Fruit fly (Drosophila melanogaster) whole organism, wandering third instar larva: Measurements from ENCODE around the gene CG15322.
"Not testable (repeated sequence)": the region's sequence is repeated elsewhere in the genome, so short reads cannot be mapped to it uniquely, and the experiment has no call there.

Experiments used
- Abd-B ChIP-seq: fragments of >200 bp; optimal IDR thresholded peaks from 2 replicates; lab custom pipeline; 2017; ENCODE audit warnings: missing biosample characterization, missing genetic modification characterization
- Dfd ChIP-seq: fragments of >200 bp; optimal IDR thresholded peaks from 2 replicates; lab custom pipeline; 2017; ENCODE audit warnings: missing biosample characterization, missing genetic modification characterization
- Dif ChIP-seq: fragments of 200-275, 200-300 bp; sonication (Bioruptor generic); optimal IDR thresholded peaks from 2 replicates; lab custom pipeline; 2018; ENCODE audit warnings: missing biosample characterization, missing genetic modification characterization; ENCODE audit not compliant: partially characterized antibody
- GATAd ChIP-seq: sonication (Bioruptor generic); optimal IDR thresholded peaks from 2 replicates; lab custom pipeline; 2016; ENCODE audit warnings: missing biosample characterization, missing genetic modification characterization
- HLH106 ChIP-seq: fragments of 200-800 bp; optimal IDR thresholded peaks from 3 replicates; lab custom pipeline; 2019; ENCODE audit warnings: missing biosample characterization, mild to moderate bottlenecking, missing genetic modification characterization, moderate library complexity
- Hnf4 ChIP-seq: fragments of 200-800 bp; sonication (Bioruptor generic); optimal IDR thresholded peaks from 2 replicates; lab custom pipeline; 2016; ENCODE audit warnings: missing biosample characterization, mild to moderate bottlenecking, missing genetic modification characterization
- Hr78 ChIP-seq: fragments of >200 bp; optimal IDR thresholded peaks from 2 replicates; lab custom pipeline; 2017; ENCODE audit warnings: missing biosample characterization, missing genetic modification characterization
- Hr83 ChIP-seq: fragments of 200-300 bp; sonication (Bioruptor generic); optimal IDR thresholded peaks from 2 replicates; lab custom pipeline; 2016; ENCODE audit warnings: missing biosample characterization, mild to moderate bottlenecking, missing genetic modification characterization, moderate library complexity; ENCODE audit not compliant: poor library complexity, severe bottlenecking
- Jra ChIP-seq: sonication (Bioruptor generic); optimal IDR thresholded peaks from 2 replicates; lab custom pipeline; 2016; ENCODE audit warnings: missing biosample characterization, missing genetic modification characterization
- Myc ChIP-seq: fragments of >200 bp; optimal IDR thresholded peaks from 2 replicates; lab custom pipeline; 2017
- N ChIP-seq: fragments of >200 bp; optimal IDR thresholded peaks from 2 replicates; lab custom pipeline; 2018; ENCODE audit warnings: missing biosample characterization, missing external identifiers, missing genetic modification characterization
- OdsH ChIP-seq: fragments of 200-800 bp; sonication (Bioruptor generic); optimal IDR thresholded peaks from 2 replicates; lab custom pipeline; 2016; ENCODE audit warnings: missing biosample characterization, mild to moderate bottlenecking, missing genetic modification characterization
- Rel ChIP-seq, 2 experiments: fragments of 200-800 bp; sonication (Bioruptor generic) in 1 of 2; optimal IDR thresholded peaks; 2 replicates in 1 of 2; 3 replicates in 1 of 2; lab custom pipeline; 2016 to 2019; ENCODE audit warnings: mild to moderate bottlenecking in 2 of 2, missing biosample characterization in 2 of 2, missing genetic modification characterization in 2 of 2, moderate library complexity in 1 of 2
- Sp1 ChIP-seq: fragments of 200-800 bp; sonication (Bioruptor generic); optimal IDR thresholded peaks from 3 replicates; lab custom pipeline; 2019; ENCODE audit warnings: missing biosample characterization, mild to moderate bottlenecking, missing genetic modification characterization, moderate library complexity
- br ChIP-seq: fragments of 200-800 bp; sonication (Bioruptor generic); optimal IDR thresholded peaks from 2 replicates; lab custom pipeline; 2016; ENCODE audit warnings: missing biosample characterization, missing genetic modification characterization
- brk ChIP-seq: fragments of 200-800 bp; sonication (Bioruptor generic); optimal IDR thresholded peaks from 2 replicates; lab custom pipeline; 2016; ENCODE audit warnings: missing biosample characterization, mild to moderate bottlenecking, missing genetic modification characterization
- dmrt93B ChIP-seq: fragments of 200-800 bp; sonication (Bioruptor generic); optimal IDR thresholded peaks from 2 replicates; lab custom pipeline; 2018; ENCODE audit warnings: missing biosample characterization, mild to moderate bottlenecking, missing genetic modification characterization
- dsf ChIP-seq: sonication (Bioruptor generic); optimal IDR thresholded peaks from 2 replicates; lab custom pipeline; 2016; ENCODE audit warnings: missing biosample characterization, missing genetic modification characterization, borderline replicate concordance
- ey ChIP-seq: fragments of 200-800 bp; sonication (Bioruptor generic); optimal IDR thresholded peaks from 2 replicates; lab custom pipeline; 2016; ENCODE audit warnings: missing biosample characterization, missing genetic modification characterization
- foxo ChIP-seq, 2 experiments: fragments of 200-800 bp; sonication (Bioruptor generic); optimal IDR thresholded peaks; 2 replicates in 1 of 2; 3 replicates in 1 of 2; lab custom pipeline; 2016 to 2017; ENCODE audit warnings: missing biosample characterization in 2 of 2, missing genetic modification characterization in 2 of 2
- fru ChIP-seq: fragments of 200-800 bp; sonication (Bioruptor generic); optimal IDR thresholded peaks from 3 replicates; lab custom pipeline; 2016; ENCODE audit warnings: missing biosample characterization, mild to moderate bottlenecking, missing genetic modification characterization
- jim ChIP-seq: fragments of 175-275, 200-325 bp; sonication (Bioruptor generic); optimal IDR thresholded peaks from 2 replicates; lab custom pipeline; 2016; ENCODE audit warnings: missing biosample characterization, mild to moderate bottlenecking, missing genetic modification characterization
- lola ChIP-seq: fragments of >200 bp; optimal IDR thresholded peaks from 2 replicates; lab custom pipeline; 2017; ENCODE audit warnings: missing biosample characterization, missing genetic modification characterization
- pan ChIP-seq: fragments of >200 bp; optimal IDR thresholded peaks from 2 replicates; lab custom pipeline; 2017
- psq ChIP-seq: fragments of 200-800 bp; sonication (Bioruptor generic); optimal IDR thresholded peaks from 3 replicates; lab custom pipeline; 2017; ENCODE audit warnings: missing biosample characterization, mild to moderate bottlenecking, missing genetic modification characterization, moderate library complexity
- rgr ChIP-seq: fragments of 200-800 bp; sonication (Bioruptor generic); optimal IDR thresholded peaks from 3 replicates; lab custom pipeline; 2016; ENCODE audit warnings: missing biosample characterization, mild to moderate bottlenecking, missing genetic modification characterization
- sage ChIP-seq: fragments of 200-800 bp; sonication (Bioruptor generic); optimal IDR thresholded peaks from 2 replicates; lab custom pipeline; 2016; ENCODE audit warnings: missing biosample characterization, mild to moderate bottlenecking, missing genetic modification characterization
- sv ChIP-seq: fragments of 200-800 bp; sonication (Bioruptor generic); optimal IDR thresholded peaks from 3 replicates; lab custom pipeline; 2016; ENCODE audit warnings: missing biosample characterization, missing genetic modification characterization
- tai ChIP-seq: sonication (Bioruptor generic); optimal IDR thresholded peaks from 2 replicates; lab custom pipeline; 2016; ENCODE audit warnings: missing biosample characterization, missing genetic modification characterization
- woc ChIP-seq: sonication (Bioruptor generic); optimal IDR thresholded peaks from 2 replicates; lab custom pipeline; 2016; ENCODE audit warnings: missing biosample characterization, mild to moderate bottlenecking, missing genetic modification characterization

CG15322 gene

DNA sequence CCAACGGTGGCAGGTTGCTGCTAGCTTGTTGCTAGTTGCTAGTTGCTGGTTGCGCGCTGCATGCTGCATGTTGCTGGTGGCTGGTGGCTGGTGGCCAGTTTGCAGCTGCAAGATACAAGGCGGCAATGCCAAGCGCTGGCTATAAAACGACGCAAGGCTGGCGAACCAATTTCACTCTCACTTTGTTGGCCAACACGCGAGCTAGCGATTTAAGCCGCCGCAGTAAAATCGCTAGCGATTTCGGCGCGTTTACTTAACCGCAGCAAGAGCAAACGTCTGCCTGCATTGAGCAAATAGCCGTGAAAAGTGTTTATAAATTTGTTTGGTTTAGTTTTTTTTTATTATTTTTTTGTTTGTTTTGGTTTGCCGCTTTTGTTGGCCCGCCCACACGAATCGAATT lies at the start of gene CG15322:
Gene CG15322, plus strand, starts transcription at position 148 of the 400 bp plus-strand sequence.
- TF ChIP-seq Myc, result no peak
- TF ChIP-seq foxo (GFP tag; optimal IDR thresholded peaks at IDR 0.05; lab: Kevin White, UChicago), result no peak
- TF ChIP-seq dsf, result no peak
- TF ChIP-seq lola (GFP tag; lab: Kevin White, UChicago), result no peak
- no peak for TF ChIP-seq HLH106 (tag; lab: Kevin White, UChicago)
- TF ChIP-seq sv (GFP tag; lab: Kevin White, UChicago), result no peak
- no peak for TF ChIP-seq Hr83
- TF ChIP-seq Dif (GFP tag; lab: Kevin White, UChicago), result no peak
- no peak for TF ChIP-seq jim (GFP tag; lab: Kevin White, UChicago)
- TF ChIP-seq rgr (GFP tag; lab: Kevin White, UChicago), result no peak

dm6 chrX:20083762-20084161 lies 49.6 kb upstream of the CG15322 start:
- TF ChIP-seq dmrt93B (GFP tag; lab: Kevin White, UChicago), result no peak
- no peak for TF ChIP-seq Dfd (GFP tag; lab: Kevin White, UChicago)
- TF ChIP-seq brk (GFP tag; lab: Kevin White, UChicago), result no peak
- no peak for TF ChIP-seq br
- no peak for TF ChIP-seq Sp1
- TF ChIP-seq lola (GFP tag; lab: Kevin White, UChicago), result no peak
- TF ChIP-seq pan (lab: Kevin White, UChicago), result no peak
- TF ChIP-seq Hnf4 (GFP tag; lab: Kevin White, UChicago), result no peak
- no peak for TF ChIP-seq N
- TF ChIP-seq Jra, result no peak

DNA sequence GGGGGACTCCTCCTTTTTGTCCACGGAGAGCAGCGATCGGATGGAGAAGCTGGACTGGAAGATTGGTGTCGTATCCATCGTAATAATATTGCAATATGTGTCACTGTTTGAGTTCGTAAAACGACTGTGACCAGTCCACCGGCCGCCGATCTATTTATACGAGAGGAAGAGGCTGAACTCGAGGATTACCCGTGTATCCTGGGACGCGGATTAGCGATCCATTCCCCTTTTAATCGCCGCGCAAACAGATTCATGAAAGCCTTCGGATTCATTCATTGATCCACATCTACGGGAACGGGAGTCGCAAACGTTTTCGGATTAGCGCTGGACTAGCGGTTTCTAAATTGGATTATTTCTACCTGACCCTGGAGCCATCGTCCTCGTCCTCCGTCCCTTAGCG lies 41.1 kb upstream of the CG15322 start, which contains the start of gene fd19B:
Gene fd19B, minus strand, starts transcription at position 101 of the 400 bp plus-strand sequence.
- no peak for TF ChIP-seq Hnf4 (GFP tag; lab: Kevin White, UChicago)
- TF ChIP-seq OdsH (GFP tag; lab: Kevin White, UChicago), result no peak
- TF ChIP-seq dsf, result no peak
- no peak for TF ChIP-seq Rel (GFP tag; optimal IDR thresholded peaks at IDR 0.05; lab: Kevin White, UChicago)
- no peak for TF ChIP-seq Rel (tag; optimal IDR thresholded peaks at IDR 0.05; lab: Kevin White, UChicago)
- no peak for TF ChIP-seq ey (GFP tag; lab: Kevin White, UChicago)

DNA sequence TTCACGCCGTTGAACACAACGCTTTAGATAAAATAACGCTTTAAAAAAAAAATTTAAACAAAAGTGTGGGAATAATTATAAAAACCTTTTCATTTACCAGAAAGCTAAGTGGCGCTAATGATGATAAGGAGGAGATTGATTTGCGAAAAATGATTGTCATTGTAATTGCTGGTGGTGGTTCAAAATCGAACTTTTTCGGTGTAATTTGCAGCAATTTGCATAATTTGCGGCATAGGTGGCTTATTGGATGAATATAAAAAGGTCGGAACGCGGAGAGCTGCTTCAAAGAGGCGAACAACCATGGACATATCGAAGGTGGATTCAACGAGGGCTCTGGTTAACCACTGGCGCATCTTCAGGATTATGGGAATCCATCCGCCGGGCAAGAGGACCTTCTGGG lies 39.3 kb upstream of the CG15322 start, which contains the start of gene Or19b:
Gene Or19b, plus strand, starts transcription at position 301 of the 400 bp plus-strand sequence.
- not testable (repeated sequence) for TF ChIP-seq dmrt93B (GFP tag; lab: Kevin White, UChicago); Sp1; tai

- not testable (repeated sequence) for TF ChIP-seq pan (lab: Kevin White, UChicago); psq (GFP tag; lab: Kevin White, UChicago); Rel (GFP tag; optimal IDR thresholded peaks at IDR 0.05; lab: Kevin White, UChicago); Rel (tag; optimal IDR thresholded peaks at IDR 0.05; lab: Kevin White, UChicago)
Observed at dm6 chrX:20096374-20096773, 37.0 kb upstream of the CG15322 start, which contains the start of gene CG42581. Gene CG42581 (minus strand): TSS chrX:20096474.

dm6 chrX:20104987-20105386 lies 28.4 kb upstream of the CG15322 start:
- no peak for TF ChIP-seq Hr78 (GFP tag; lab: Kevin White, UChicago)
- no peak for TF ChIP-seq GATAd (GFP tag; lab: Kevin White, UChicago)
- no peak for TF ChIP-seq lola (GFP tag; lab: Kevin White, UChicago)
- TF ChIP-seq woc, result no peak
- TF ChIP-seq Hnf4 (GFP tag; lab: Kevin White, UChicago), result no peak
- no peak for TF ChIP-seq N
- TF ChIP-seq sv (GFP tag; lab: Kevin White, UChicago), result no peak

dm6 chrX:20110475-20110874 lies 22.9 kb upstream of the CG15322 start, which contains the start of gene karr:
Gene karr (minus strand): TSS chrX:20110575.
- TF ChIP-seq sage (GFP tag; lab: Kevin White, UChicago) (no peak), OdsH (GFP tag; lab: Kevin White, UChicago) (no peak), fru (GFP tag; lab: Kevin White, UChicago) (no peak), N (no peak), Rel (GFP tag; optimal IDR thresholded peaks at IDR 0.05; lab: Kevin White, UChicago) (no peak), Rel (tag; optimal IDR thresholded peaks at IDR 0.05; lab: Kevin White, UChicago) (no peak), Hnf4 (GFP tag; lab: Kevin White, UChicago) (no peak), Sp1 (no peak), Abd-B (GFP tag; lab: Kevin White, UChicago) (no peak), sv (GFP tag; lab: Kevin White, UChicago) (no peak), br (no peak), dmrt93B (GFP tag; lab: Kevin White, UChicago) (no peak), Myc (no peak), pan (lab: Kevin White, UChicago) (no peak), psq (GFP tag; lab: Kevin White, UChicago) (no peak), rgr (GFP tag; lab: Kevin White, UChicago) (no peak), Dfd (GFP tag; lab: Kevin White, UChicago) (no peak)
